Worm (Caenorhabditis elegans) whole organism, early embryonic: ENCODE results near the gene F19B2.5.

Experiments
- F13C5.2 ChIP-seq: sonication (generic microtip); optimal IDR thresholded peaks from 2 replicates; lab custom pipeline; 2017; ENCODE audit warnings: mild to moderate bottlenecking, missing genetic modification characterization, inconsistent platforms, missing compliant biosample characterization
- flt-1 ChIP-seq: fragments of 200-800 bp; sonication (Bioruptor generic); IDR thresholded peaks from 2 replicates; pipeline ENCODE4 v1.3.6; 2022; ENCODE audit warnings: missing genetic modification characterization, missing compliant biosample characterization
- tbx-37 ChIP-seq: fragments of 200-800 bp; sonication (Bioruptor generic); conservative IDR thresholded peaks from 2 replicates; pipeline ENCODE4 v1.3.6; 2022; ENCODE audit warnings: missing genetic modification reagents, missing genetic modification characterization, missing compliant biosample characterization

- TF ChIP-seq flt-1 (GFP tag; lab: Robert Waterston, UW) (no peak), F13C5.2 (no peak), tbx-37 (GFP tag; lab: Robert Waterston, UW) (no peak)
These were observed 888 bp downstream of the F19B2.5 start for ce11 chrV:20163105-20163449.
